Worm (Caenorhabditis elegans) whole organism, L2 larva: ENCODE data around the gene smgl-2.

Source experiments
- C34F6.9 ChIP-seq: fragments of 150-350 bp; optimal IDR thresholded peaks from 2 replicates; lab custom pipeline; 2014; ENCODE audit warnings: missing biosample characterization, missing genetic modification characterization
- F13H6.1 ChIP-seq: sonication (generic microtip); optimal IDR thresholded peaks from 2 replicates; lab custom pipeline; 2016; ENCODE audit warnings: missing genetic modification characterization, missing compliant biosample characterization
- R02D3.7 ChIP-seq: fragments of 150-350 bp; optimal IDR thresholded peaks from 2 replicates; lab custom pipeline; 2014; ENCODE audit warnings: missing biosample characterization, missing genetic modification characterization
- Y55F3AM.14 ChIP-seq: fragments of 200-800 bp; sonication (Bioruptor generic); optimal IDR thresholded peaks from 2 replicates; lab custom pipeline; 2018; ENCODE audit warnings: mild to moderate bottlenecking, missing genetic modification characterization, missing compliant biosample characterization
- ZK546.5 ChIP-seq: sonication (generic microtip); optimal IDR thresholded peaks from 2 replicates; lab custom pipeline; 2017; ENCODE audit warnings: missing biosample characterization, missing genetic modification characterization
- aly-2 ChIP-seq: fragments of 150-350 bp; optimal IDR thresholded peaks from 2 replicates; lab custom pipeline; 2014; ENCODE audit warnings: missing biosample characterization, missing genetic modification characterization
- ama-1 ChIP-seq: fragments of 150-350 bp; optimal IDR thresholded peaks from 2 replicates; lab custom pipeline; 2018; ENCODE audit warnings: inconsistent platforms
- blmp-1 ChIP-seq: sonication (generic microtip); optimal IDR thresholded peaks from 2 replicates; lab custom pipeline; 2017; ENCODE audit warnings: missing genetic modification characterization, mild to moderate bottlenecking, missing compliant biosample characterization, antibody characterized with exemption, moderate library complexity; ENCODE audit not compliant: insufficient read depth
- ceh-16 ChIP-seq: fragments of 150-350 bp; optimal IDR thresholded peaks from 2 replicates; lab custom pipeline; 2014; ENCODE audit warnings: missing biosample characterization, missing genetic modification characterization
- ceh-82 ChIP-seq: fragments of 150-350 bp; optimal IDR thresholded peaks from 2 replicates; lab custom pipeline; 2014; ENCODE audit warnings: missing biosample characterization, missing genetic modification characterization
- crh-2 ChIP-seq: sonication (generic microtip); optimal IDR thresholded peaks from 2 replicates; lab custom pipeline; 2017; ENCODE audit warnings: missing biosample characterization, missing genetic modification characterization
- egl-27 ChIP-seq: sonication (generic microtip); optimal IDR thresholded peaks from 3 replicates; lab custom pipeline; 2017; ENCODE audit warnings: missing biosample characterization, missing genetic modification reagents, missing genetic modification characterization
- elt-1 ChIP-seq: fragments of 150-350 bp; optimal IDR thresholded peaks from 2 replicates; lab custom pipeline; 2014; ENCODE audit warnings: missing biosample characterization, missing genetic modification characterization
- elt-3 ChIP-seq: sonication (generic microtip); optimal IDR thresholded peaks from 2 replicates; lab custom pipeline; 2017; ENCODE audit warnings: missing biosample characterization, missing genetic modification characterization
- fos-1 ChIP-seq: fragments of 150-350 bp; optimal IDR thresholded peaks from 2 replicates; lab custom pipeline; 2014; ENCODE audit warnings: missing biosample characterization, missing genetic modification characterization
- gmeb-1 ChIP-seq: fragments of 150-350 bp; optimal IDR thresholded peaks from 2 replicates; lab custom pipeline; 2014; ENCODE audit warnings: missing biosample characterization, missing genetic modification characterization
- lin-11 ChIP-seq: fragments of 150-350 bp; sonication (generic microtip); optimal IDR thresholded peaks from 2 replicates; lab custom pipeline; 2014; ENCODE audit warnings: missing biosample characterization, missing genetic modification characterization, inconsistent platforms, mixed read lengths
- lin-13 ChIP-seq: fragments of 150-350 bp; optimal IDR thresholded peaks from 2 replicates; lab custom pipeline; 2014; ENCODE audit warnings: missing biosample characterization, missing genetic modification reagents, missing genetic modification characterization
- lin-39 ChIP-seq: fragments of 150-350 bp; optimal IDR thresholded peaks from 2 replicates; lab custom pipeline; 2014; ENCODE audit warnings: missing biosample characterization, missing genetic modification reagents, missing genetic modification characterization
- lsy-2 ChIP-seq, 2 experiments: fragments of 150-350 bp in 1 of 2; sonication (generic microtip) in 1 of 2; optimal IDR thresholded peaks; 2 replicates each; lab custom pipeline; 2014 to 2017; ENCODE audit warnings: missing biosample characterization in 2 of 2, missing genetic modification characterization in 2 of 2
- mab-5 ChIP-seq: fragments of 150-350 bp; optimal IDR thresholded peaks from 2 replicates; lab custom pipeline; 2014; ENCODE audit warnings: missing biosample characterization, missing genetic modification characterization
- mbf-1 ChIP-seq: sonication (generic microtip); optimal IDR thresholded peaks from 2 replicates; lab custom pipeline; 2017; ENCODE audit warnings: missing biosample characterization, missing genetic modification characterization
- mdl-1 ChIP-seq, 2 experiments: fragments of 150-350 bp in 1 of 2; sonication (generic microtip) in 1 of 2; optimal IDR thresholded peaks; 2 replicates each; lab custom pipeline; 2017; ENCODE audit warnings: missing biosample characterization in 2 of 2, missing genetic modification characterization in 2 of 2
- nhr-11 ChIP-seq: fragments of 150-350 bp; optimal IDR thresholded peaks from 2 replicates; lab custom pipeline; 2014; ENCODE audit warnings: missing biosample characterization, missing genetic modification characterization
- nhr-12 ChIP-seq: fragments of 150-350 bp; optimal IDR thresholded peaks from 2 replicates; lab custom pipeline; 2014; ENCODE audit warnings: missing biosample characterization, missing genetic modification characterization
- nhr-129 ChIP-seq: fragments of 150-350 bp; optimal IDR thresholded peaks from 2 replicates; lab custom pipeline; 2014; ENCODE audit warnings: missing biosample characterization, missing genetic modification characterization
- nhr-25 ChIP-seq: fragments of 150-350 bp; sonication (generic microtip); optimal IDR thresholded peaks from 3 replicates; lab custom pipeline; 2014; ENCODE audit warnings: missing biosample characterization, missing genetic modification characterization
- nhr-6 ChIP-seq: fragments of 150-350 bp; optimal IDR thresholded peaks from 2 replicates; lab custom pipeline; 2014; ENCODE audit warnings: missing biosample characterization, missing genetic modification characterization
- nhr-77 ChIP-seq: fragments of 150-350 bp; optimal IDR thresholded peaks from 2 replicates; lab custom pipeline; 2014; ENCODE audit warnings: missing biosample characterization, missing genetic modification characterization
- peb-1 ChIP-seq: fragments of 150-350 bp; optimal IDR thresholded peaks from 2 replicates; lab custom pipeline; 2014; ENCODE audit warnings: missing biosample characterization, missing genetic modification characterization
- sem-4 ChIP-seq: fragments of 150-350 bp; optimal IDR thresholded peaks from 2 replicates; lab custom pipeline; 2014; ENCODE audit warnings: missing biosample characterization, missing genetic modification reagents, missing genetic modification characterization
- sma-3 ChIP-seq: sonication (generic microtip); optimal IDR thresholded peaks from 2 replicates; lab custom pipeline; 2016; ENCODE audit warnings: missing genetic modification reagents, missing genetic modification characterization, missing compliant biosample characterization
- sma-9 ChIP-seq, 2 experiments: fragments of 150-350 bp in 1 of 2; sonication (generic microtip) in 1 of 2; optimal IDR thresholded peaks; 2 replicates each; lab custom pipeline; 2014 to 2016; ENCODE audit warnings: missing genetic modification characterization in 2 of 2, mild to moderate bottlenecking in 1 of 2, missing biosample characterization in 1 of 2, missing compliant biosample characterization in 1 of 2, missing genetic modification reagents in 1 of 2, moderate library complexity in 1 of 2
- snpc-4 ChIP-seq: fragments of 150-350 bp; optimal IDR thresholded peaks from 2 replicates; lab custom pipeline; 2014; ENCODE audit warnings: missing biosample characterization, missing genetic modification characterization
- unc-55 ChIP-seq: fragments of 150-350 bp; sonication (generic microtip); optimal IDR thresholded peaks from 3 replicates; lab custom pipeline; 2014; ENCODE audit warnings: missing biosample characterization, missing genetic modification reagents, missing genetic modification characterization
- zag-1 ChIP-seq: fragments of 150-350 bp; optimal IDR thresholded peaks from 2 replicates; lab custom pipeline; 2014; ENCODE audit warnings: missing biosample characterization, missing genetic modification characterization
- ztf-4 ChIP-seq: fragments of 150-350 bp; optimal IDR thresholded peaks from 2 replicates; lab custom pipeline; 2014; ENCODE audit warnings: missing biosample characterization, missing genetic modification characterization

Gene smgl-2

DNA sequence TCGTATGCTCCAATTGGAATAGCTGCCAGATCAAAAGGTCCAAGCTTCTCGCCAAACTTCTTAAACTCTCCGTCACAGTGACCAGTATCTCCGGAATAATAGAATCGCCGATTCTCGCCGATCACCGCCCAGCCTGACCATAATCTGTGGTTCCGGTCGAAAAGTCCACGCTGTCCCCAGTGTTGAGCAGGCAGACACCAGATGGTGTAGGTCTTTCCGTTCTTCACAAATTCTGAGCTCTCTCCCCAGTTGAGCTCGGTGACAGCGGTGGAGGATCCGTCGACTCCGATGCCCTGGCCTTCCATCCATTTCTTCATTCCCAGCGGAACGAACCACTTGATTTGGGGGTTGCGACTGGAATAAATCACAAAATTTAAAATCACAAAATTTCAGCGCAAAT lies 10.3 kb downstream of the smgl-2 start:
- TF ChIP-seq mdl-1 (tag; optimal IDR thresholded peaks at IDR 0.05; lab: Kevin White, UChicago) (no peak), mbf-1 (tag; lab: Kevin White, UChicago) (no peak), aly-2 (tag; lab: Kevin White, UChicago) (no peak), R02D3.7 (tag; lab: Kevin White, UChicago) (no peak), elt-1 (tag; lab: Kevin White, UChicago) (no peak), nhr-6 (tag; lab: Kevin White, UChicago) (no peak), peb-1 (tag; lab: Kevin White, UChicago) (no peak), ZK546.5 (no peak), zag-1 (no peak), C34F6.9 (tag; lab: Kevin White, UChicago) (no peak), lin-39 (tag; lab: Kevin White, UChicago) (no peak), mab-5 (tag; lab: Kevin White, UChicago) (no peak)

ce11 chrIV:3738655-3739403 lies 12.9 kb downstream of the smgl-2 start, which contains the start of gene nape-2:
TSS of gene nape-2 (minus strand) at chrIV:3738925.
- TF ChIP-seq elt-3 (no peak), C34F6.9 (tag; lab: Kevin White, UChicago) (peak; percentile 5), fos-1 (tag; lab: Kevin White, UChicago) (peak; percentile 24), gmeb-1 (tag; lab: Kevin White, UChicago) (no peak), ztf-4 (tag; lab: Kevin White, UChicago) (no peak), unc-55 (GFP tag; lab: Kevin White, UChicago) (peak; percentile 18), nhr-129 (tag; lab: Kevin White, UChicago) (peak; percentile 30), blmp-1 (tag; lab: Kevin White, UChicago) (no peak), crh-2 (tag; lab: Kevin White, UChicago) (peak; percentile 17), lsy-2 (tag; optimal IDR thresholded peaks at IDR 0.05; lab: Kevin White, UChicago) (peak in 1 of 2 experiments; percentile 27), nhr-77 (tag; lab: Kevin White, UChicago) (no peak)

- TF ChIP-seq gmeb-1 (tag; lab: Kevin White, UChicago) (peak; percentile 34), ztf-4 (tag; lab: Kevin White, UChicago) (no peak), nhr-25 (tag; lab: Kevin White, UChicago) (no peak), mab-5 (tag; lab: Kevin White, UChicago) (no peak), zag-1 (no peak), mdl-1 (tag; optimal IDR thresholded peaks at IDR 0.05; lab: Kevin White, UChicago) (peak in 1 of 2 experiments; percentile 28), fos-1 (tag; lab: Kevin White, UChicago) (peak; percentile 43), snpc-4 (tag; lab: Kevin White, UChicago) (no peak), unc-55 (GFP tag; lab: Kevin White, UChicago) (peak; percentile 47), ceh-16 (tag; lab: Kevin White, UChicago) (no peak), aly-2 (tag; lab: Kevin White, UChicago) (no peak), ceh-82 (tag; lab: Kevin White, UChicago) (no peak), sma-3 (GFP tag; lab: Kevin White, UChicago) (no peak), lin-39 (tag; lab: Kevin White, UChicago) (no peak), ama-1 (lab: Kevin White, UChicago) (no peak), nhr-6 (tag; lab: Kevin White, UChicago) (no peak), Y55F3AM.14 (no peak), nhr-129 (tag; lab: Kevin White, UChicago) (peak; percentile 74), nhr-12 (tag; lab: Kevin White, UChicago) (no peak), lin-11 (tag; lab: Kevin White, UChicago) (no peak), nhr-77 (tag; lab: Kevin White, UChicago) (no peak), crh-2 (tag; lab: Kevin White, UChicago) (peak; percentile 52), blmp-1 (tag; lab: Kevin White, UChicago) (no peak), nhr-11 (no peak), sma-9 (GFP tag; optimal IDR thresholded peaks at IDR 0.05; lab: Kevin White, UChicago) (peak; percentile 4), sma-9 (tag; optimal IDR thresholded peaks at IDR 0.05; lab: Kevin White, UChicago) (no peak), lsy-2 (tag; optimal IDR thresholded peaks at IDR 0.05; lab: Kevin White, UChicago) (peak in 1 of 2 experiments; percentile 28), elt-1 (tag; lab: Kevin White, UChicago) (no peak), R02D3.7 (tag; lab: Kevin White, UChicago) (no peak), C34F6.9 (tag; lab: Kevin White, UChicago) (peak; percentile 46), peb-1 (tag; lab: Kevin White, UChicago) (no peak), egl-27 (tag; lab: Kevin White, UChicago) (no peak), F13H6.1 (peak; percentile 68), lin-13 (GFP tag; lab: Kevin White, UChicago) (peak; percentile 41), elt-3 (no peak), sem-4 (no peak)
Measured at ce11 chrIV:3740830-3741477, 15.0 kb downstream of the smgl-2 start, which contains the start of gene nape-1. TSS of gene nape-1 (minus strand) at chrIV:3740880.
